Worm (Caenorhabditis elegans): ENCODE data around the gene dyf-4.

Gene dyf-4

DNA sequence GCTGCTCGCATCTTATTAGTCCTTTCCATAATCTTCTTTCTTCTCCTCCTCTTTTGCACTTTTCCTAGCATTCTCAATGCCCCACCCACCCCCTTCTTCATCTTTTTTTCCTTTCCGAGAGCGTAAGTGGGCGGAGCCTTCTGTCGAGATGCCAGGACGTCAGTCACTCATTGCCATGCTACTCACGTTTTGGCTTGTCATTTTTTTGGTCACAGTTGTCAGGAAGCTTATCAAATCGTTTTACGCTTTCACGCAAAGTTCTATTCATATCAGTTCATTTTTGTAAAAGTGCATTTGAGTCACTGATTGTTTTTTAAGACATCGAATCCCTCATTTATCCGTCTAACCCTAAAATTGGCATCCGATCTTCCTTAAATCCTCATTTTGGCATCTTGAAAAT is 14.5 kb upstream of the dyf-4 start (continued):
- TF ChIP-seq rbr-2 (tag; optimal IDR thresholded peaks at IDR 0.05) (peak; percentile 18), zfp-3 (GFP tag; conservative IDR thresholded peaks at IDR 0.05) (no peak), dmd-9 (GFP tag; IDR thresholded peaks at IDR 0.05) (no peak), unc-62 (GFP tag; optimal IDR thresholded peaks at IDR 0.05 in 1 of 2) (peak in 1 of 2 experiments; percentile 84), unc-62 (tag; optimal IDR thresholded peaks at IDR 0.05) (no peak), daf-19 (GFP tag; conservative IDR thresholded peaks at IDR 0.05) (no peak), daf-16 (GFP tag; optimal IDR thresholded peaks at IDR 0.05) (no peak), daf-16 (tag; optimal IDR thresholded peaks at IDR 0.05) (no peak), snpc-4 (tag; optimal IDR thresholded peaks at IDR 0.05) (no peak), ama-1 (optimal IDR thresholded peaks at IDR 0.05) (peak; percentile 63), dmd-6 (GFP tag; IDR thresholded peaks at IDR 0.05) (peak; percentile 43; the same call in 1 of the 2 replicates), mdl-1 (tag; optimal IDR thresholded peaks at IDR 0.05) (no peak), ctbp-1 (GFP tag; IDR thresholded peaks at IDR 0.05) (no peak), ceh-20 (GFP tag; IDR thresholded peaks at IDR 0.05) (peak; percentile 59; the same call in 1 of the 2 replicates), saeg-2 (GFP tag; IDR thresholded peaks at IDR 0.05) (no peak), jun-1 (tag; optimal IDR thresholded peaks at IDR 0.05) (no peak), sdz-12 (GFP tag; optimal IDR thresholded peaks at IDR 0.05) (no peak), madf-9 (GFP tag; conservative IDR thresholded peaks at IDR 0.05) (no peak), D1046.2 (GFP tag; IDR thresholded peaks at IDR 0.05) (no peak), Y105C5A.15 (GFP tag; IDR thresholded peaks at IDR 0.05) (no peak), Y48G9A.11 (GFP tag; IDR thresholded peaks at IDR 0.05) (no peak), T26A8.4 (GFP tag; IDR thresholded peaks at IDR 0.05) (no peak), nhr-76 (tag; optimal IDR thresholded peaks at IDR 0.05) (no peak), tag-97 (GFP tag; IDR thresholded peaks at IDR 0.05) (no peak), pqm-1 (tag; optimal IDR thresholded peaks at IDR 0.05) (peak; percentile 20), F49E8.2 (tag; optimal IDR thresholded peaks at IDR 0.05; ENCODE audit: borderline replicate concordance) (no peak), fkh-10 (GFP tag; optimal IDR thresholded peaks at IDR 0.05) (no peak), lin-15B (tag; optimal IDR thresholded peaks at IDR 0.05) (no peak), zip-2 (tag; optimal IDR thresholded peaks at IDR 0.05) (no peak), gei-8 (GFP tag; optimal IDR thresholded peaks at IDR 0.05) (no peak), ces-1 (GFP tag; optimal IDR thresholded peaks at IDR 0.05) (no peak)

DNA sequence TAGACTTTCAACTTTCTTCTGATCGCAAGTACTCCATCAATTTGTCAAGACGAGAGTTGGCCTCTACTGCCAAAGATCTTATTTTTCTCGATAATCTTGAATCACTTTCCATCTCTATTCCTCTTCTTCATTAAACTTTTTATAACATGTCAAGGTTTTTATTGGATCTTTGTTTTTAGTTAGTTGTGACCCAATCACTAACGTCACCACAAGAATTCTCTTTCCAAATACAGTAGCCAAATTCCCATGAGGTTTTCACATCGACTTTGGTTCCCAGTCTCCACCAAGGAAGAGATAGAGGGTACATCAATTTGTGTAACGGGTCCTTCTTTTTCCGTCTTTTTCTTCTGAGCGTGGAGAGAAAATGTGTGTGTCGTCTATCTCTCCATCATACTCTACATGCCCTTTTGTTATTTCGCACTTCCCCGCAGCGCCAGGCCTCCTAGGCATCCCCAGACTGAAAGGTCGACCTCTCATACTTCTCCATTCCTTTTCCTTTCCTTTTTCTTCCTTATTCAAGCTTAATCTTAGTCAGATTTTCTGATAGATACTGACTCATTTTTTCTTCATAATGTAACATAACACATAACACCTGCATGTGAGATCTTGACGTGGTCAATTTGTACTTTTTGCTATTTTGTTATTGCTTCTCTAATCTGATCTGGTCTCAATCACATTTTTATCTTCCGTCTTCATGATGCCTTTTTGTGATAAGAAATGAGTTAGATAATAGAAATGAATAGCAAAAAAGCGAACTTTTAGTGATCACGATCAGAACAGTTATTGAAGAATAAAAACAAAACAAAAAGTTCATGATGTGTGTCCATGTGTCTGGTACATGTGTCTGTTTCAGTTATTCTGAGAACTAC is 13.7 kb upstream of the dyf-4 start:
- TF ChIP-seq aha-1 (tag), result peak; percentile 94
- no peak for TF ChIP-seq daf-16 (GFP tag; optimal IDR thresholded peaks at IDR 0.05)
- TF ChIP-seq daf-16 (tag; optimal IDR thresholded peaks at IDR 0.05), result peak; percentile 22
- peak; percentile 1 for TF ChIP-seq hlh-11 (tag; optimal IDR thresholded peaks at IDR 0.05)
- TF ChIP-seq D1046.2 (GFP tag; IDR thresholded peaks at IDR 0.05), result no peak
- peak; percentile 23 for TF ChIP-seq nhr-6 (tag; optimal IDR thresholded peaks at IDR 0.05)
- no peak for TF ChIP-seq lin-38 (GFP tag; IDR thresholded peaks at IDR 0.05)
- no peak for TF ChIP-seq jun-1 (tag; optimal IDR thresholded peaks at IDR 0.05)
- TF ChIP-seq lsy-2 (tag; optimal IDR thresholded peaks at IDR 0.05), result peak; percentile 26 to 50
- no peak for TF ChIP-seq mxl-3 (GFP tag; optimal IDR thresholded peaks at IDR 0.05)
- peak; percentile 20 for TF ChIP-seq hlh-30 (tag; optimal IDR thresholded peaks at IDR 0.05; ENCODE audit: insufficient read depth)
- no peak for TF ChIP-seq mxl-2 (GFP tag; conservative IDR thresholded peaks at IDR 0.05)
- TF ChIP-seq hmg-1.1 (GFP tag; IDR thresholded peaks at IDR 0.05), result peak; percentile 59; the same call in 1 of the 2 replicates
- peak; percentile 8 for TF ChIP-seq mes-2 (tag; optimal IDR thresholded peaks at IDR 0.05; ENCODE audit: poor library complexity, severe bottlenecking)
- peak; percentile 53 for TF ChIP-seq mep-1 (tag; optimal IDR thresholded peaks at IDR 0.05)
